Fruit fly (Drosophila melanogaster) whole organism, embryonic: Measurements from ENCODE around the gene CG14958.

Source experiments
- Adf1 ChIP-seq: fragments of 200-800 bp; sonication (Bioruptor generic); IDR thresholded peaks from 2 replicates; pipeline ENCODE4 v1.3.6; 2022; ENCODE audit warnings: missing biosample characterization, missing genetic modification characterization
- Atf6 ChIP-seq: fragments of 200-800 bp; sonication (Bioruptor generic); IDR thresholded peaks from 2 replicates; pipeline ENCODE4 v1.3.6; 2022; ENCODE audit warnings: missing biosample characterization, missing genetic modification characterization
- CG11723 ChIP-seq: fragments of 200-800 bp; sonication (Bioruptor generic); optimal IDR thresholded peaks from 2 replicates; lab custom pipeline; 2017; ENCODE audit warnings: missing biosample characterization, mild to moderate bottlenecking, missing genetic modification characterization
- CG12236 ChIP-seq: fragments of 200-800 bp; sonication (Bioruptor generic); optimal IDR thresholded peaks from 2 replicates; lab custom pipeline; 2016; ENCODE audit warnings: missing biosample characterization, missing genetic modification characterization
- CG13287 ChIP-seq: fragments of 200-800 bp; sonication (Bioruptor generic); IDR thresholded peaks from 2 replicates; pipeline ENCODE4 v1.3.6; 2022; ENCODE audit warnings: missing biosample characterization, missing genetic modification characterization; ENCODE audit not compliant: partially characterized antibody
- CG15269 ChIP-seq: fragments of 200-800 bp; sonication (Bioruptor generic); optimal IDR thresholded peaks from 2 replicates; lab custom pipeline; 2018; ENCODE audit warnings: missing biosample characterization, mild to moderate bottlenecking, missing genetic modification characterization, moderate library complexity
- CG32532 ChIP-seq: fragments of 200-800 bp; sonication (Bioruptor generic); IDR thresholded peaks from 2 replicates; pipeline ENCODE4 v1.3.6; 2022; ENCODE audit warnings: missing biosample characterization, missing genetic modification characterization
- CG34376 ChIP-seq: fragments of 200-800 bp; sonication (Bioruptor generic); optimal IDR thresholded peaks from 2 replicates; lab custom pipeline; 2018; ENCODE audit warnings: missing biosample characterization, mild to moderate bottlenecking, missing genetic modification characterization
- CG6175 ChIP-seq: fragments of 200-800 bp; sonication (Bioruptor generic); IDR thresholded peaks from 3 replicates; pipeline ENCODE4 v1.3.6; 2022; ENCODE audit warnings: missing biosample characterization, missing genetic modification characterization
- CG6254 ChIP-seq: fragments of 200-800 bp; sonication (Bioruptor generic); optimal IDR thresholded peaks from 3 replicates; lab custom pipeline; 2017; ENCODE audit warnings: mild to moderate bottlenecking, missing biosample characterization, missing genetic modification reagents, missing genetic modification characterization
- CG6654 ChIP-seq: fragments of 200-800 bp; sonication (Bioruptor generic); optimal IDR thresholded peaks from 2 replicates; lab custom pipeline; 2017; ENCODE audit warnings: missing biosample characterization, mild to moderate bottlenecking, missing genetic modification characterization
- CG9609 ChIP-seq: fragments of 200-800 bp; sonication (Bioruptor generic); optimal IDR thresholded peaks from 3 replicates; lab custom pipeline; 2016; ENCODE audit warnings: missing biosample characterization, missing genetic modification characterization
- D19A ChIP-seq: fragments of 200-800 bp; optimal IDR thresholded peaks from 3 replicates; lab custom pipeline; 2019; ENCODE audit warnings: missing biosample characterization, mild to moderate bottlenecking, missing genetic modification characterization, moderate library complexity
- Dad ChIP-seq: fragments of 200-800 bp; sonication (Bioruptor generic); optimal IDR thresholded peaks from 3 replicates; lab custom pipeline; 2016; ENCODE audit warnings: missing biosample characterization, missing genetic modification characterization
- Doc3 ChIP-seq: fragments of 200-800 bp; sonication (Bioruptor generic); IDR thresholded peaks from 3 replicates; pipeline ENCODE4 v1.3.6; 2022; ENCODE audit warnings: missing biosample characterization, missing genetic modification characterization; ENCODE audit not compliant: partially characterized antibody
- Drgx ChIP-seq: fragments of 200-800 bp; sonication (Bioruptor generic); IDR thresholded peaks from 2 replicates; pipeline ENCODE4 v1.3.6; 2022; ENCODE audit warnings: missing biosample characterization, missing genetic modification characterization
- Fer1 ChIP-seq: fragments of 200-800 bp; sonication (Bioruptor generic); optimal IDR thresholded peaks from 2 replicates; lab custom pipeline; 2017; ENCODE audit warnings: missing biosample characterization, mild to moderate bottlenecking, missing genetic modification characterization
- HHEX ChIP-seq: fragments of 200-800 bp; sonication (Bioruptor generic); optimal IDR thresholded peaks from 3 replicates; lab custom pipeline; 2017; ENCODE audit warnings: missing biosample characterization, mild to moderate bottlenecking, missing genetic modification characterization, missing genetic modification reagents
- Hand ChIP-seq: fragments of 200-800 bp; sonication (Bioruptor generic); optimal IDR thresholded peaks from 2 replicates; lab custom pipeline; 2017; ENCODE audit warnings: mild to moderate bottlenecking, missing biosample characterization, missing genetic modification reagents, missing genetic modification characterization
- Lpt ChIP-seq: fragments of >200 bp; optimal IDR thresholded peaks from 2 replicates; lab custom pipeline; 2018; ENCODE audit warnings: missing biosample characterization, missing genetic modification characterization
- Med ChIP-seq: fragments of 200-800 bp; sonication (Bioruptor generic); peaks from one replicate; lab custom pipeline; 2016; ENCODE audit warnings: missing biosample characterization, missing genetic modification characterization, mild to moderate bottlenecking, inconsistent platforms, moderate library complexity
- Oli ChIP-seq: fragments of 200-800 bp; sonication (Bioruptor generic); optimal IDR thresholded peaks from 2 replicates; lab custom pipeline; 2018; ENCODE audit warnings: missing biosample characterization, mild to moderate bottlenecking, missing genetic modification characterization, moderate library complexity
- Rfx ChIP-seq: fragments of 200-800 bp; sonication (Bioruptor generic); IDR thresholded peaks from 2 replicates; pipeline ENCODE4 v1.3.6; 2022; ENCODE audit warnings: missing biosample characterization, missing genetic modification characterization
- Sox100B ChIP-seq: fragments of 200-800 bp; sonication (Bioruptor generic); optimal IDR thresholded peaks from 3 replicates; lab custom pipeline; 2018; ENCODE audit warnings: missing biosample characterization, mild to moderate bottlenecking, missing genetic modification characterization
- Sry-δ ChIP-seq: fragments of 200-800 bp; sonication (Bioruptor generic); optimal IDR thresholded peaks from 2 replicates; lab custom pipeline; 2016; ENCODE audit warnings: missing biosample characterization, missing genetic modification characterization
- Taf1 ChIP-seq: fragments of 200-800 bp; sonication (Bioruptor generic); IDR thresholded peaks from 2 replicates; pipeline ENCODE4 v1.3.6; 2022; ENCODE audit warnings: missing biosample characterization, missing genetic modification characterization
- Trl ChIP-seq, 3 experiments: fragments of >200 bp in 2 of 3; fragments of 200-800 bp in 1 of 3; sonication (Bioruptor generic) in 1 of 3; optimal IDR thresholded peaks; 2 replicates in 1 of 3; 3 replicates in 2 of 3; lab custom pipeline; 2016 to 2017; ENCODE audit warnings: missing biosample characterization in 1 of 3, missing genetic modification characterization in 1 of 3
- al ChIP-seq: fragments of 200-800 bp; sonication (Bioruptor generic); IDR thresholded peaks from 2 replicates; pipeline ENCODE4 v1.3.6; 2022; ENCODE audit warnings: missing biosample characterization, missing genetic modification characterization
- bigmax ChIP-seq: fragments of 200-800 bp; sonication (Bioruptor generic); optimal IDR thresholded peaks from 2 replicates; lab custom pipeline; 2018; ENCODE audit warnings: missing biosample characterization, mild to moderate bottlenecking, missing genetic modification characterization
- caup ChIP-seq: fragments of 200-800 bp; sonication (Bioruptor generic); optimal IDR thresholded peaks from 3 replicates; lab custom pipeline; 2017; ENCODE audit warnings: missing biosample characterization, mild to moderate bottlenecking, missing genetic modification characterization, moderate library complexity; ENCODE audit not compliant: severe bottlenecking
- chn ChIP-seq: fragments of 200-800 bp; sonication (Bioruptor generic); optimal IDR thresholded peaks from 2 replicates; lab custom pipeline; 2016; ENCODE audit warnings: missing biosample characterization, missing genetic modification characterization
- dimm ChIP-seq: fragments of 200-800 bp; sonication (Bioruptor generic); IDR thresholded peaks from 2 replicates; pipeline ENCODE4 v1.3.6; 2022; ENCODE audit warnings: missing biosample characterization, missing genetic modification characterization
- gem ChIP-seq: fragments of 200-800 bp; sonication (Bioruptor generic); optimal IDR thresholded peaks from 2 replicates; lab custom pipeline; 2019; ENCODE audit warnings: missing biosample characterization, mild to moderate bottlenecking, missing genetic modification characterization, moderate library complexity
- hb ChIP-seq: fragments of 200-800 bp; sonication (Bioruptor generic); IDR thresholded peaks from 3 replicates; pipeline ENCODE4 v1.3.6; 2022; ENCODE audit warnings: missing biosample characterization, missing genetic modification characterization; ENCODE audit not compliant: partially characterized antibody
- lmd ChIP-seq: fragments of 200-800 bp; sonication (Bioruptor generic); IDR thresholded peaks from 2 replicates; pipeline ENCODE4 v1.3.6; 2022; ENCODE audit warnings: missing biosample characterization, missing genetic modification characterization
- mirr ChIP-seq: fragments of 200-800 bp; sonication (Bioruptor generic); optimal IDR thresholded peaks from 3 replicates; lab custom pipeline; 2018; ENCODE audit warnings: missing biosample characterization, mild to moderate bottlenecking, missing genetic modification characterization
- nerfin-1 ChIP-seq: fragments of 200-800 bp; sonication (Bioruptor generic); optimal IDR thresholded peaks from 3 replicates; lab custom pipeline; 2019; ENCODE audit warnings: missing biosample characterization, mild to moderate bottlenecking, missing genetic modification characterization, moderate library complexity
- odd ChIP-seq: fragments of 200-800 bp; sonication (Bioruptor generic); optimal IDR thresholded peaks from 2 replicates; lab custom pipeline; 2017; ENCODE audit warnings: missing biosample characterization, mild to moderate bottlenecking, missing genetic modification characterization
- pita ChIP-seq: fragments of 200-800 bp; sonication (Bioruptor generic); optimal IDR thresholded peaks from 2 replicates; lab custom pipeline; 2017; ENCODE audit warnings: missing biosample characterization, mild to moderate bottlenecking, missing genetic modification characterization
- pros ChIP-seq: fragments of 200-800 bp; sonication (Bioruptor generic); optimal IDR thresholded peaks from 3 replicates; lab custom pipeline; 2019; ENCODE audit warnings: missing biosample characterization, mild to moderate bottlenecking, missing genetic modification characterization, moderate library complexity
- sens ChIP-seq: fragments of 200-800 bp; sonication (Bioruptor generic); peaks from one replicate; lab custom pipeline; 2016; ENCODE audit warnings: missing biosample characterization, missing genetic modification characterization
- sens-2 ChIP-seq: fragments of 200-800 bp; sonication (Bioruptor generic); IDR thresholded peaks from 2 replicates; pipeline ENCODE4 v1.3.6; 2022; ENCODE audit warnings: missing biosample characterization, missing genetic modification characterization
- sob ChIP-seq: fragments of 200-800 bp; sonication (Bioruptor generic); IDR thresholded peaks from 2 replicates; pipeline ENCODE4 v1.3.6; 2022; ENCODE audit warnings: missing biosample characterization, missing genetic modification characterization
- stc ChIP-seq: fragments of 200-800 bp; sonication (Bioruptor generic); IDR thresholded peaks from 2 replicates; pipeline ENCODE4 v1.3.6; 2022; ENCODE audit warnings: missing biosample characterization, missing genetic modification characterization
- tna ChIP-seq: fragments of 200-800 bp; sonication (Bioruptor generic); IDR thresholded peaks from 2 replicates; pipeline ENCODE4 v1.3.6; 2022; ENCODE audit warnings: missing biosample characterization, missing genetic modification characterization; ENCODE audit not compliant: partially characterized antibody
- ttk ChIP-seq: fragments of 200-800 bp; sonication (Bioruptor generic); IDR thresholded peaks from 2 replicates; pipeline ENCODE4 v2.1.2; 2022; ENCODE audit warnings: missing biosample characterization, missing genetic modification characterization
- tup ChIP-seq: fragments of 200-800 bp; sonication (Bioruptor generic); optimal IDR thresholded peaks from 2 replicates; lab custom pipeline; 2016; ENCODE audit warnings: missing biosample characterization, mild to moderate bottlenecking, missing genetic modification characterization, moderate library complexity
- vfl ChIP-seq: fragments of 200-800 bp; sonication (Bioruptor generic); optimal IDR thresholded peaks from 2 replicates; lab custom pipeline; 2016; ENCODE audit warnings: missing biosample characterization, missing genetic modification characterization
- zen2 ChIP-seq: fragments of 200-800 bp; sonication (Bioruptor generic); IDR thresholded peaks from 3 replicates; pipeline ENCODE4 v1.3.6; 2022; ENCODE audit warnings: missing biosample characterization, missing genetic modification characterization; ENCODE audit not compliant: partially characterized antibody

Gene CG14958

DNA sequence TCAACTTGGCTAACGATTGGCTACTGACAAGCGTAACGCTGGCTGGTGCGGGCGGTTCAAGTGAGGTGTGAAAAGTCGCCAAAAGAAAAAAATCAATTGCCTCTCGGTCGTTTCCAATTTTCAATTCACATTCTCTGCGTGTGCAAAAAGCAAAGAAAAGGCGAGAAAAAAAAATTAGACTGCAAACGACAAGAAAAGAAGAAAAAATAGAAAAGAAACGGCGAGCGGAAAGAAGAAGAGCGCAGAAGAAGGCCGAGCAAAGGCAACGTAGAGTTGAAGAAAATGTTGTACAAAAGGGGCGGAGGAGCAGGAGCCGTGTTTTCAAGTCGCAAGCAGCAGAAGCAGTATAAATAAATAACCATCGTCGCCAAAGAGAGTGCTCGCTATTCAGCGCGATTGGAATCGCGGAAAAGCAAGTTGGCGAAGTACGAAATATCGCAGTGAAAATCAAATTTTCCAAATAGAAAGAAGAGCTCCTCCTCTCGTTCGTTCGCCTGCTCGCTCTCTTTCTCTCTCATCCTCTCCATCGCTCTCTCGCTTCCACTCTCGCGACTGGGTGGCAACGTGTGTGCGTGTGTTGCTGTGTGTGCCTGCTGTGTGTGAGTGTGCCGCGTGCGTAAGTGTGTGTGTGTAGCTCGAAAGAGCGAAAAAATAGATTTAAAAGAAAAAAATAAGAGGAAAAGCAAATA is 36.1 kb downstream of the CG14958 start (continued):
- TF ChIP-seq Fer1, result peak; percentile 26
- no peak for TF ChIP-seq Rfx (GFP tag; lab: Robert Waterston, UW)
- TF ChIP-seq Hand, result peak; percentile 54
- peak; percentile 32; the same call in 1 of the 2 replicates for TF ChIP-seq Adf1 (GFP tag; lab: Robert Waterston, UW)
- TF ChIP-seq CG6175 (GFP tag; lab: Robert Waterston, UW), result no peak
- TF ChIP-seq pita, result no peak
- TF ChIP-seq gem (tag; lab: Kevin White, UChicago), result no peak
- no peak; the same call in 1 of the 2 replicates for TF ChIP-seq CG13287 (GFP tag; lab: Robert Waterston, UW)
- TF ChIP-seq dimm (GFP tag; lab: Robert Waterston, UW), result no peak
- no peak for TF ChIP-seq Sry-δ
- 0 out of 2 replicates have a peak, but pooled peaks have one; percentile 11 for TF ChIP-seq Drgx (GFP tag; lab: Robert Waterston, UW)
- TF ChIP-seq CG6254 (GFP tag; lab: Kevin White, UChicago), result peak; percentile 20
- TF ChIP-seq HHEX (GFP tag; lab: Kevin White, UChicago), result no peak
- no peak for TF ChIP-seq tna
- no peak for TF ChIP-seq CG6654 (GFP tag; lab: Kevin White, UChicago)
- no peak for TF ChIP-seq stc
- TF ChIP-seq Taf1 (GFP tag; lab: Robert Waterston, UW), result no peak
- peak; percentile 20; the same call in 1 of the 2 replicates for TF ChIP-seq sob (GFP tag; lab: Robert Waterston, UW)
- no peak for TF ChIP-seq odd
- TF ChIP-seq vfl (GFP tag; lab: Kevin White, UChicago), result peak; percentile 9
- peak; percentile 50; the same call in 1 of the 2 replicates for TF ChIP-seq Atf6 (GFP tag; lab: Robert Waterston, UW)
- 0 out of 3 replicates have a peak, but pooled peaks have one; percentile 5 for TF ChIP-seq Doc3 (GFP tag; lab: Robert Waterston, UW)
- no peak for TF ChIP-seq ttk (GFP tag; lab: Robert Waterston, UW)
- TF ChIP-seq bigmax (GFP tag; lab: Kevin White, UChicago), result no peak
- TF ChIP-seq CG32532 (GFP tag; lab: Robert Waterston, UW), result peak; percentile 55; the same call in 1 of the 2 replicates
- TF ChIP-seq D19A, result no peak
- TF ChIP-seq hb (GFP tag; lab: Robert Waterston, UW), result 0 out of 3 replicates have a peak, but pooled peaks have one; percentile 18
- TF ChIP-seq Oli (tag; lab: Kevin White, UChicago), result no peak
- TF ChIP-seq chn (GFP tag; lab: Kevin White, UChicago), result peak; percentile 26
- TF ChIP-seq CG15269 (tag; lab: Kevin White, UChicago), result no peak
- TF ChIP-seq CG34376 (GFP tag; lab: Kevin White, UChicago), result peak; percentile 60
- TF ChIP-seq zen2, result 0 out of 3 replicates have a peak, but pooled peaks have one; percentile 15
- no peak for TF ChIP-seq mirr (GFP tag; lab: Kevin White, UChicago)
- peak; percentile 10 for TF ChIP-seq sens
- no peak for TF ChIP-seq lmd
- TF ChIP-seq pros (GFP tag; lab: Kevin White, UChicago), result peak; percentile 58
- no peak for TF ChIP-seq CG9609 (GFP tag; lab: Kevin White, UChicago)
- TF ChIP-seq al (GFP tag; lab: Robert Waterston, UW), result no peak
- TF ChIP-seq Sox100B (GFP tag; lab: Kevin White, UChicago), result no peak
- TF ChIP-seq Med (GFP tag; lab: Kevin White, UChicago), result peak; percentile 22
- no peak for TF ChIP-seq sens-2 (GFP tag; lab: Robert Waterston, UW)
- peak; percentile 41 for TF ChIP-seq nerfin-1 (tag; lab: Kevin White, UChicago)
- no peak for TF ChIP-seq CG11723 (GFP tag; lab: Kevin White, UChicago)
- TF ChIP-seq tup (GFP tag; lab: Kevin White, UChicago), result no peak
- no peak for TF ChIP-seq caup (GFP tag; lab: Kevin White, UChicago)
- peak; percentile 95 to 99 for TF ChIP-seq Trl (optimal IDR thresholded peaks at IDR 0.05; lab: Kevin White, UChicago)
- TF ChIP-seq Trl (GFP tag; optimal IDR thresholded peaks at IDR 0.05; lab: Kevin White, UChicago), result peak; percentile 67
- TF ChIP-seq Lpt (GFP tag; lab: Kevin White, UChicago), result no peak
- no peak for TF ChIP-seq CG12236 (GFP tag; lab: Kevin White, UChicago)
- no peak for TF ChIP-seq Dad (GFP tag; lab: Kevin White, UChicago)
